Worm (Caenorhabditis elegans) whole organism, L4/young adult: ENCODE data around the gene kvs-2.

Experiments used
- W03F9.2 ChIP-seq: fragments of 150-350 bp; optimal IDR thresholded peaks from 2 replicates; lab custom pipeline; 2014; ENCODE audit warnings: missing biosample characterization, missing genetic modification characterization
- dao-5 ChIP-seq: sonication (generic microtip); optimal IDR thresholded peaks from 2 replicates; lab custom pipeline; 2016; ENCODE audit warnings: missing genotype, missing genetic modification characterization, moderate library complexity, missing compliant biosample characterization
- him-1 ChIP-seq: sonication (generic microtip); optimal IDR thresholded peaks from 2 replicates; lab custom pipeline; 2016; ENCODE audit warnings: missing genotype, missing genetic modification reagents, missing genetic modification characterization, missing compliant biosample characterization

Gene kvs-2

DNA sequence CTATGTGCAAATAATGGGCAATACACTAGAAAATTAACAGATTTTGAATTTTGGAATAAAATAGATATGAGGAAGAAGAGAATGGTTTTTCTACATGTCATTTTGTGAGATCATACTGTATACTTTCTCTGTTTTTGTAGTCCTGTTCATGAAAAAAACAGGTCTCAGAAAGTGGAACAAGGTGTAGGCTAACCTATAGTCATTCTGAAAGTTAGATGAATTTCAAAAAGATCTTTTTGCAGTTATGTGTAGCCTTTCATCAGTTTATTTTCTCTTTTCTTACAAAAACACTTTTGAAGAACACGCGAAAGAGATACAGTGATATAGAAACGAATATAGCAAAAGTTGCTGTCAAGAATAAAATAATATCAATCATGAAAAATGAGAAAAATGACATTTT, 18.3 kb downstream of the kvs-2 start, which contains the start of gene ugt-35:
Gene ugt-35, minus strand, starts transcription at position 101 of the 400 bp plus-strand sequence.
- no peak for TF ChIP-seq him-1 (tag; lab: Kevin White, UChicago)
- no peak for TF ChIP-seq W03F9.2 (tag; lab: Kevin White, UChicago)
- TF ChIP-seq dao-5 (tag; lab: Kevin White, UChicago): no peak

DNA sequence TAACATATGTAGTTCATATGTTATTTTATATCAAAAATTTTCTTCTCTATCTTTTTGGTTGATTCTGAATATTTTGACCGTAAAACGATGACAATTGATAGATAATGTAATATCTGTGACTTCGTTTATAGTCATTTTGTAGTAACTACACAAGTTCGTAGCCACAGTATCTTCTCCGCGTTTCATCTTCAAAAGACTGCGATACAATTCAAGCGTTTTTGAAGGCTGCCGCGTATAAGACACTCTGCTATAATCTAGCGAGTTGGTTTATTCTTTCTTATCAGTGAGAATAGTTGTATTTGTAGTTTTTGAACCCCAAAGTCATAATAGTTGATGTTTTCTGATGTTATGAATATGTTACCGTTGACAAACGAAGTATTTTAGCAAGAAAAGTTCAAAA, 21.1 kb downstream of the kvs-2 start, which contains the start of gene ugt-34:
Gene ugt-34, minus strand, starts transcription at position 21 of the 400 bp plus-strand sequence.
- TF ChIP-seq dao-5 (tag; lab: Kevin White, UChicago) (no peak), him-1 (tag; lab: Kevin White, UChicago) (no peak), W03F9.2 (tag; lab: Kevin White, UChicago) (no peak)

DNA sequence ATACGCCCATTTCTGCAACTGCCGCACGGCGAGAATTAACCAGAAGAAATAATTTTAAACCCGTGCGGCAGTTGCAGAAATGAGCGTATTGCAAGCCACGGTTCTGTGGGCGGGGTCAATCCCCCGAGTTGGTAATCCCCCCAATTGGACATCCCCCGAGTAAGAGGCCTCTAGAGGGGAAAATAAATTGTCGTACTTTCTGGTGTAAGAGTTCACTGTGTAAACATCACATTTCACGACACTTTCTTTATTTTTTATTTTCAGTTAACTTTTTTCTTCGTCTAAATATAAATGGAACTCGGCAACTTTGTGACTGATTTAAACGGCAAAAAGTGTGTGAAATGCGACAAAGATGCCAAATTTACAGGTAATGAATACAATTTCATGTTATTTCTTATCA, 22.1 kb downstream of the kvs-2 start, which contains the start of gene tut-2:
Gene tut-2, plus strand, starts transcription at position 277 of the 400 bp plus-strand sequence.
- TF ChIP-seq dao-5 (tag; lab: Kevin White, UChicago) (no peak), W03F9.2 (tag; lab: Kevin White, UChicago) (no peak), him-1 (tag; lab: Kevin White, UChicago) (no peak)

DNA sequence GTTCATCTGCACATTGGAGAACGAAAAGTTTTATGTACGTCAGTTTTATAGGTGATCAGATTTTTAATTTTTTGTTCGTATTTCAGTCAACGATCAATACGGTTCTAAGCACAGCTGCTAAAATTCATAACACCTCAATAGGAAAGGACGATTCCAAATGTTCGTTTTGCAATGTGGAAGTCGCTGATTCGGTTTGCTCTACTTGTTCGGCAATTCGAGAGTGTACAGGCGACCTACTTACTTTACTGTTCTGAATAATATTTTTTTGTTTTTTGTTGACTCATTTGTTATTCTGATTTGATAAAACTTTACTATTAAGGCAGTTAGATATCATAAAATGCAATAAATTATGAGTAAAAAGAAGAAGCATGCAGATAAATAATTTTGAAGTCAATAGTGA, 23.5 kb downstream of the kvs-2 start:
- TF ChIP-seq him-1 (tag; lab: Kevin White, UChicago) (no peak), W03F9.2 (tag; lab: Kevin White, UChicago) (no peak), dao-5 (tag; lab: Kevin White, UChicago) (no peak)

DNA sequence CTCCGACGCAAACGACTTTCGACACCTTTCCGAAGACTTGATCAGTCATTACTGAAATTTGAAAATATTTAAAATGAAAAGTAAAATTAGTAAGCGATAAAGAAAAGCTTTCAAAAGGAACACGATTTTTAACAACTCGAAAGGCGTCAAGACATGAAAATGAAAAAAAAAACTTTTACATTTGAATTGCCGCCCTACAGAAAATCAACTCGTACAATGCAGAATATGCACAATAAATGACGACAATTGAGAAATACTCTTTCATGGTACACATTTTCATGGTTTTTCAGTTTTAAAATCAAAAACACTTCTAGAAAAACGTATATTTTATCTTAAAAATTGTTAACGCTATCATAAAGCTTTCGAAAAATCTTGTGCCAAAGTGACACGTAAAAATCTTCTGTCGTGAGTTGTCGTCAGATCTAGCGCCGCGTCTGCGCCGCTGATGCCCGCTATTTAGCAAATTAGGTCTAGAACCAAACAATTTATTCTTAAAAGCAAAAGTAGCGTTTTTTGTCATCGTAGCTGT, 25.7 kb downstream of the kvs-2 start, which contains the start of gene sqv-4:
Gene sqv-4, minus strand, starts transcription at position 51 of the 529 bp plus-strand sequence.
- TF ChIP-seq him-1 (tag; lab: Kevin White, UChicago) (no peak), W03F9.2 (tag; lab: Kevin White, UChicago) (peak; percentile 32), dao-5 (tag; lab: Kevin White, UChicago) (no peak)

DNA sequence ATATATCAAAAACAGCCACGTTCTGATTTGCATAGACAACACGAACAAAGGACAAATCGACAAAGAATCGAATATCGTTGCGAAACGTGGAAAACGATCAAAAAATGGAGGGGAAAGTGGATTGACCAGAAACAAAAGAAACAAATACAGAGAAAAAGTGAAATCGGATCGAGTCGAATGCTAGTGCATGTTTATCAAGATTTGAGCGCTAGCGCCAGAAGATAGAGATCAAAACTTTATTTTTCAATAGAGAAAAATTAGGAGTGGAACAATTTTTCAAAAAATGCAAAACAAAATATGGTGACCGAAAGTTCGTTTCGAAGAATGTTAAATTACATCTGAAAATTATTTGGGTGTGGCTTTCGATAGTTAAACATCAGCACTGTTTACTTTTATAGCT, 26.2 kb downstream of the kvs-2 start:
- TF ChIP-seq dao-5 (tag; lab: Kevin White, UChicago): no peak
- no peak for TF ChIP-seq W03F9.2 (tag; lab: Kevin White, UChicago)
- TF ChIP-seq him-1 (tag; lab: Kevin White, UChicago): no peak

DNA sequence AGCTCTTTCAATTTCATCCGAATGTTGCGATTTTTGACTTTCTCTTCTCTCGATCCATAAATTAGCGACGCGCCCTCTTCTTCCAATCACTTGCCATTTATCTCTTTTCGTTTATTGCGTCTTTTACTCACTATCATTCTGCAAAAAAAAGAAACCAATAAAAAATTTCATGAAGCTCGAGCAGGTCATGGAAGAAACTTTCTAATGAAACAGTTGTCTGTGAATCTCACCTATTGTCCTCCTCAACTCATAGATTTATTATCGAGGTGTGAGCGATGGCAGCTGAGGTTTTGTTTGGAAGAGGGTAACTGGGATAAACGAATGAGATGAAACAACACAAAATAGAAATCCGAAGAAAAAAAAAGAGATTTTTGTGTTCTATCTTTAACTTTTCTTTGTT, 28.4 kb downstream of the kvs-2 start:
- TF ChIP-seq W03F9.2 (tag; lab: Kevin White, UChicago): no peak
- TF ChIP-seq him-1 (tag; lab: Kevin White, UChicago): no peak
- no peak for TF ChIP-seq dao-5 (tag; lab: Kevin White, UChicago)

DNA sequence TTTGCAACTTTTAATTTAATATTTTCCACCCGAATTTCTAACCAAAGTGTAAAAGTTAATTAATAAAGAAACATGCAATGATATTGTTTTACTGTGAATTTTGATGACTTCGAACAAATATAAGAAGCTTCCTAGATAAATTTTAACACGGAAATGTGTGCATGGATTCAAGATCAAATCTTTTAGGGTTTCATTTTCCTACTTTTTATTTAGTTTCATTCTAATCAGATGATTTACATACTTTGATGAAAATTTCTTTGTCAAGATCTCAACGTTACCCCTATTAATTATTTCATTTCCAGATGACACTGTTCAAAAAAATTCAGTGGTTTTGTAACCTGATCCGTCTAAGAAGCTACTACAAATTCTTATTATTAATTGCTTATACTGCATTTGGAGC, 31.5 kb downstream of the kvs-2 start, which contains the start of gene twk-12:
Gene twk-12, plus strand, starts transcription at position 301 of the 400 bp plus-strand sequence.
- TF ChIP-seq him-1 (tag; lab: Kevin White, UChicago): no peak
- TF ChIP-seq dao-5 (tag; lab: Kevin White, UChicago): no peak
- TF ChIP-seq W03F9.2 (tag; lab: Kevin White, UChicago): no peak

DNA sequence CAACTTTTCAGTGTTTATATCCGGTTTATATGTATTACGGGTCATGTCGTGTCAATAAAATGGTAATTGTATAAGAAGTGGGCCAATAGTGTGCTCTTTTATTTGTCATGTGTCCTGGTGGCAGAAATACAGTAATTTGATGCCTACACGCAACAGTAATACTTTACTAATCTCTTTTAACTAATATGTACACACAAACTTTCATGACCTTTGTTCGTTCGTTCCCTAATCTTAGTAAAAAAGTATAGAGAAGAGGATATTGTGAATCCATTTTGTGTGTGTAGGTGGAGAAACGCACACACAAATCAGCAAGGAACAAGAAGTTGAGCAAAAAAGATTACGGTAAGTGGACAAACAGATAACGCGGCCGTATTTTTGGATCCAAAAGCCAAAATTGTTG, 35.0 kb downstream of the kvs-2 start:
- TF ChIP-seq dao-5 (tag; lab: Kevin White, UChicago) (no peak), W03F9.2 (tag; lab: Kevin White, UChicago) (no peak), him-1 (tag; lab: Kevin White, UChicago) (no peak)

DNA sequence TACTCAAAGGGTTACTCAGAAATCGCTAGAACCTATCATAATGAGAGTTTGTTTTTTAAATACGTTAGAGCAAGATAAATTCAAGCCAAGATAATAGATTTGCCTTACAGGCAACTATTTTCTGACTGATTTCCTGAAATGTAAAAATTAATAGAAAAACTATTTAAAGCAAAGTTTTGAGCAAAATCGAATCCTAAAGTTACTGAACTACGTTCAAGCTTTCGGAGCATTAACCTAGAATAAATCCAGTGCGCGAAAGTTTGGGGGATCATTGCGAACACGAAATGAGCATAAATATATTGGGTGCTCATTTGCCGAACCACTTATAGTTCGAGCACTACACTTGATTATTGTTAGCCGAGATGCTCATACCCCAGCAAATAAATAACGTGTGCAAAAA, 35.8 kb downstream of the kvs-2 start, which contains the start of gene ceh-22:
Gene ceh-22, plus strand, starts transcription at position 301 of the 400 bp plus-strand sequence.
- TF ChIP-seq dao-5 (tag; lab: Kevin White, UChicago): no peak
- no peak for TF ChIP-seq W03F9.2 (tag; lab: Kevin White, UChicago)
- TF ChIP-seq him-1 (tag; lab: Kevin White, UChicago): no peak

DNA sequence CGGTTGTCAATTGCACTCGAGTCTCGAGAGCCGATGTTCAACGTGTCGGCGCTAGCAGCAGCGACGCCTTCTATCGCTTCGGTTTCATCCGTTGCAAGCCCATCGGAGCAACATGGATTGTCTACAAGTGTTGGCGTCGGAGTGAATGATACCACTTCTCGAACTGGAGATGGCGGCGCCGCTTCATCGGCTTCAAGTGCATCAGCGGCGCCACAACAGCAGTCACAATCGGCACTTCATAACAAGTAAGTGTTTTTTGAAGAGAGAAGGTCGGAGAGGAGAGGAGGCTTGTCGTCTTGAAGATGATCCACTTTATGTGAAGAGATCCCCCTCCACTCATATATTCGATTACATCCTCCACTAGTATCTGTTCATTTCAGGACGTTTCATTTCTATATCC, 36.8 kb downstream of the kvs-2 start:
- TF ChIP-seq W03F9.2 (tag; lab: Kevin White, UChicago) (no peak), him-1 (tag; lab: Kevin White, UChicago) (no peak), dao-5 (tag; lab: Kevin White, UChicago) (no peak)

DNA sequence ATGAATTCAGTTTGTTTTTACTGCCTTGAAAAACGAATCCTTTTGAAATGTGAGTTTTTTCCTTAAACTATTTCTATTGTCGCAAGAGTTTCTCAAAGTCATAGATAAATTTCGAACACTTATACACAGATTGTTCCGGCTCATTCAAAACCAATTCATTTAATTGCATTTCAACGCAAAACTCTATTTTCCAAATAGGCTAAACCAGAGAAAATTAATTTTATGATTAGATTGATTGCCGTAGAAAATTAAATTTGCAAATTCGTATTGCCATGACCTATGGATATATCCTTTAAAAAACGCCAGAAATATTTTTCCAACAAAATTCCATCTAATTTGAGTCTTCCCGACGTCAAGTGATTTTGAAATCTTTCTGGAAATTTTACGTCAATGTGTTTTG, 40.2 kb downstream of the kvs-2 start:
- TF ChIP-seq him-1 (tag; lab: Kevin White, UChicago): no peak

DNA sequence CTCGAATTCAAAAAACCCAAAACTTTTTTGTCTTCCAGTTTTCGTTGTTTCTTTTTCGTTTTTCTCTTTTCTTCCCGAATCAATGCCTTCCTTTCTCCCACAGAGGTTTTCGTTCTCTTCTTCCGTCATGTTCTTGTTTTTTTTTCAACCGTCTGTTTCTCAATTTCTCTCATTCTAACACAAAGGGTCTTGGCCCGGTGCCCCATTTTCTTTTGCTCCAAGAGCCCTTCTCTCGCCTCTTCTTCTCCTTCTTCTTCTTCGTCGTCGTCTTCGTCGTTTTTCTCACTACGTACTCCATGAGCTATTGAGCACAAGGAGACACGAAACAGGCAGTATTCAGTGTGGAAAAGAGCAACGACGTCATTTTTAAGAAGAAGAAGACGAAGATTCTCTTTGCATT, 41.6 kb downstream of the kvs-2 start:
- TF ChIP-seq dao-5 (tag; lab: Kevin White, UChicago) (no peak), W03F9.2 (tag; lab: Kevin White, UChicago) (no peak), him-1 (tag; lab: Kevin White, UChicago) (peak; percentile 71)

DNA sequence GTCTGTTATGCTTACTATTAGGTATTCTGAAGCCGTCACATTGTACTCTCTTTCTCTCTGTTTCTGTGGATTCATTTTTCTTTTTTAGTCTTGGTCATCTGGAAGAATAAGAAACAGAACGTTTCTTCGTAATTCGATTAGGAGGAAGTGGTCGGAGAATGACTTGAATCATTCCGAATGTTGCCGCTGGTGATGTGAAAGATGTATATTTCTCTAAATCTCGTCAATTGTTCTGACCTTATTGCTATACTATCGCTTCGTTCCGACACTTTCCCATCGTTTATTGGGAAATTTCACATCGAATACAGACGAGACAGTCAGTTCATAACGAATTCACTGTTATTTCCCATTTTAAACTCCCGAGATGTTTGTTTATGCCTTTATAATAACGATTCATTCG, 43.3 kb downstream of the kvs-2 start:
- TF ChIP-seq dao-5 (tag; lab: Kevin White, UChicago): no peak
- TF ChIP-seq him-1 (tag; lab: Kevin White, UChicago): no peak
- TF ChIP-seq W03F9.2 (tag; lab: Kevin White, UChicago): no peak
